Worm (Caenorhabditis elegans) whole organism, late embryonic: ENCODE measurements around the gene ins-21.

Experiments
- K09A11.1 ChIP-seq: sonication (generic microtip); optimal IDR thresholded peaks from 2 replicates; lab custom pipeline; 2017; ENCODE audit warnings: antibody characterized with exemption, mild to moderate bottlenecking, missing genetic modification characterization, missing compliant biosample characterization; ENCODE audit not compliant: insufficient read depth
- Y22D7AL.16 ChIP-seq: sonication (generic microtip); optimal IDR thresholded peaks from 2 replicates; lab custom pipeline; 2016; ENCODE audit warnings: missing genetic modification characterization, missing compliant biosample characterization
- ahr-1 ChIP-seq: sonication (generic microtip); optimal IDR thresholded peaks from 2 replicates; lab custom pipeline; 2016; ENCODE audit warnings: missing genetic modification characterization, missing compliant biosample characterization
- ceh-22 ChIP-seq: sonication (generic microtip); optimal IDR thresholded peaks from 2 replicates; lab custom pipeline; 2017; ENCODE audit warnings: missing biosample characterization, missing genetic modification characterization
- ceh-31 ChIP-seq: sonication (generic microtip); optimal IDR thresholded peaks from 2 replicates; lab custom pipeline; 2016; ENCODE audit warnings: missing genetic modification characterization, missing compliant biosample characterization
- ceh-48 ChIP-seq: sonication (generic microtip); optimal IDR thresholded peaks from 2 replicates; lab custom pipeline; 2016; ENCODE audit warnings: missing genetic modification characterization, inconsistent platforms, missing compliant biosample characterization
- ets-4 ChIP-seq: sonication (generic microtip); optimal IDR thresholded peaks from 2 replicates; lab custom pipeline; 2016; ENCODE audit warnings: missing genetic modification characterization, missing compliant biosample characterization
- eyg-1 ChIP-seq: sonication (generic microtip); optimal IDR thresholded peaks from 2 replicates; lab custom pipeline; 2016; ENCODE audit warnings: missing genotype, missing genetic modification characterization, missing compliant biosample characterization
- fax-1 ChIP-seq: sonication (generic microtip); optimal IDR thresholded peaks from 2 replicates; lab custom pipeline; 2016; ENCODE audit warnings: missing genotype, missing genetic modification characterization, missing compliant biosample characterization
- fkh-6 ChIP-seq: sonication (generic microtip); optimal IDR thresholded peaks from 2 replicates; lab custom pipeline; 2016; ENCODE audit warnings: missing genetic modification characterization, missing compliant biosample characterization
- gmeb-2 ChIP-seq: sonication (generic microtip); optimal IDR thresholded peaks from 2 replicates; lab custom pipeline; 2016; ENCODE audit warnings: missing genetic modification characterization, inconsistent platforms, missing compliant biosample characterization
- hlh-15 ChIP-seq: sonication (generic microtip); optimal IDR thresholded peaks from 2 replicates; lab custom pipeline; 2016; ENCODE audit warnings: missing genetic modification characterization, missing compliant biosample characterization
- lin-11 ChIP-seq: fragments of 200-800 bp; sonication (Bioruptor generic); optimal IDR thresholded peaks from 2 replicates; lab custom pipeline; 2018; ENCODE audit warnings: mild to moderate bottlenecking, missing genetic modification characterization, missing compliant biosample characterization
- madf-2 ChIP-seq: sonication (generic microtip); optimal IDR thresholded peaks from 2 replicates; lab custom pipeline; 2017; ENCODE audit warnings: missing genetic modification characterization, missing compliant biosample characterization
- mec-3 ChIP-seq: sonication (generic microtip); optimal IDR thresholded peaks from 2 replicates; lab custom pipeline; 2016; ENCODE audit warnings: borderline replicate concordance, missing genetic modification characterization, missing compliant biosample characterization
- nfya-1 ChIP-seq: sonication (generic microtip); optimal IDR thresholded peaks from 2 replicates; lab custom pipeline; 2017; ENCODE audit warnings: missing genetic modification characterization, mild to moderate bottlenecking, missing compliant biosample characterization, antibody characterized with exemption, moderate library complexity
- nhr-11 ChIP-seq: fragments of 150-350 bp; optimal IDR thresholded peaks from 2 replicates; lab custom pipeline; 2014; ENCODE audit warnings: missing biosample characterization, missing genetic modification characterization
- npax-4 ChIP-seq: sonication (generic microtip); optimal IDR thresholded peaks from 2 replicates; lab custom pipeline; 2016; ENCODE audit warnings: missing genetic modification characterization, missing compliant biosample characterization
- pag-3 ChIP-seq: sonication (generic microtip); optimal IDR thresholded peaks from 2 replicates; lab custom pipeline; 2016; ENCODE audit warnings: missing compliant biosample characterization, missing genetic modification characterization, borderline replicate concordance
- pat-9 ChIP-seq: fragments of 200-800 bp; sonication (Bioruptor generic); optimal IDR thresholded peaks from 2 replicates; lab custom pipeline; 2018; ENCODE audit warnings: mild to moderate bottlenecking, missing genetic modification characterization, moderate library complexity, missing compliant biosample characterization
- rnt-1 ChIP-seq: sonication (generic microtip); optimal IDR thresholded peaks from 2 replicates; lab custom pipeline; 2016; ENCODE audit warnings: missing genetic modification characterization, missing compliant biosample characterization
- sox-2 ChIP-seq: fragments of 200-800 bp; sonication (Bioruptor generic); IDR thresholded peaks from 2 replicates; pipeline ENCODE4 v1.3.6; 2022; ENCODE audit warnings: missing genetic modification reagents, missing genetic modification characterization, missing compliant biosample characterization
- tbx-2 ChIP-seq: sonication (generic microtip); optimal IDR thresholded peaks from 2 replicates; lab custom pipeline; 2016; ENCODE audit warnings: missing genetic modification characterization, missing compliant biosample characterization
- tbx-7 ChIP-seq: sonication (generic microtip); optimal IDR thresholded peaks from 2 replicates; lab custom pipeline; 2016; ENCODE audit warnings: missing genotype, missing genetic modification characterization, missing compliant biosample characterization
- ztf-16 ChIP-seq: sonication (generic microtip); optimal IDR thresholded peaks from 2 replicates; lab custom pipeline; 2017; ENCODE audit warnings: missing genetic modification characterization, missing compliant biosample characterization

Gene ins-21

ce11 chrIII:10064140-10064539, 40.6 kb downstream of the ins-21 start, which contains the start of gene ekl-6 (continued):
- TF ChIP-seq Y22D7AL.16 (no peak), madf-2 (tag; lab: Kevin White, UChicago) (no peak), ets-4 (tag; lab: Kevin White, UChicago) (peak; percentile 74), ceh-48 (peak; percentile 42), K09A11.1 (no peak), tbx-7 (tag; lab: Kevin White, UChicago) (peak; percentile 83), pag-3 (tag; lab: Kevin White, UChicago) (no peak), nfya-1 (no peak), nhr-11 (no peak), mec-3 (tag; lab: Kevin White, UChicago) (peak; percentile 35), sox-2 (GFP tag; lab: Robert Waterston, UW) (no peak), ceh-22 (tag; lab: Kevin White, UChicago) (no peak), lin-11 (tag; lab: Kevin White, UChicago) (no peak), eyg-1 (tag; lab: Kevin White, UChicago) (no peak), hlh-15 (tag; lab: Kevin White, UChicago) (no peak)
- TF ChIP-seq, all 69 proteins: peak for 18

- no peak for TF ChIP-seq pat-9 (tag; lab: Kevin White, UChicago)
- no peak for TF ChIP-seq ahr-1
- TF ChIP-seq ztf-16 = no peak
- no peak for TF ChIP-seq pag-3 (tag; lab: Kevin White, UChicago)
- no peak for TF ChIP-seq npax-4 (tag; lab: Kevin White, UChicago)
- no peak for TF ChIP-seq tbx-7 (tag; lab: Kevin White, UChicago)
- TF ChIP-seq gmeb-2 = no peak
- TF ChIP-seq fax-1 (tag; lab: Kevin White, UChicago) = no peak
- no peak for TF ChIP-seq tbx-2
- TF ChIP-seq rnt-1 (tag; lab: Kevin White, UChicago) = no peak
- TF ChIP-seq fkh-6 = no peak
- TF ChIP-seq ceh-31 (tag; lab: Kevin White, UChicago) = no peak
Observed at ce11 chrIII:10069278-10069677, 45.7 kb downstream of the ins-21 start, which contains the start of gene T16G12.6. Gene T16G12.6 (plus strand): TSS chrIII:10069578.
